Worm (Caenorhabditis elegans): ENCODE data around the gene hsp-12.2.

hsp-12.2 gene

DNA sequence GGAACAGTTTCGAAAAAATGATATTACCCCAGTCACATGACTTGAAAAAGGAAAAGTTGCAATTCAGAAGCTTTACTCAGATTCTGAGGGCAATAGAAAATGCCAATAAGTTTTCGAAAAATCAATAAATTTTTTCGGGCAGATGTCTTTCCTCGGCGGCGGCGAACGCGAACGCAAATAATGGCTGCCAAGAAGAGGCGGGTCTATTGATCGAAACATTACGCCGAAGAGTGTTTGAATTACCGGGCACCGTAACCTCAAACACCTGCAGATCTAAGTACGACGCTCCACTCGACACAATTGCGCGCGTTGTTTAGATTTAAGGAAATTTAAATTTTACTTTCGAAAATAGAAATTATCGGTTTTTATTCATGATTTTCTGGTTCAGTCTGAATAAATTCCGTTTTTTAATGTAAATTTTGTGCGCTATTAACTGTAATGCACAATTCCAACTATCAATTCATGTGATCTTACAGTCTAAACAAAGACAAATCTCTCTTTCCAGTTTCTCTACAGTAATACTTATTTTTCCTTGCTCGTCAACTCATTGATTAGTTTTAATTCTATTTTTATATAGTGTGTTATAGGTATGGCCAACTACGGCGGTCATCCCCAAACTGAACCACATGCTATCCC lies 26.0 kb downstream of the hsp-12.2 start, which contains the start of gene prp-8:
prp-8 (plus strand) TSS at position 586 of the 636 bp plus-strand sequence.
- TF ChIP-seq unc-62 (GFP tag; optimal IDR thresholded peaks at IDR 0.05) (no peak), elt-1 (tag; optimal IDR thresholded peaks at IDR 0.05) (no peak), snpc-4 (tag; optimal IDR thresholded peaks at IDR 0.05) (no peak), egl-27 (tag; optimal IDR thresholded peaks at IDR 0.05) (peak; percentile 50), ztf-4 (tag; optimal IDR thresholded peaks at IDR 0.05) (peak; percentile 78), unc-39 (tag; optimal IDR thresholded peaks at IDR 0.05) (no peak), lin-11 (tag; optimal IDR thresholded peaks at IDR 0.05) (peak; percentile 94), R02D3.7 (tag; optimal IDR thresholded peaks at IDR 0.05) (no peak), nhr-11 (tag; optimal IDR thresholded peaks at IDR 0.05) (no peak), gmeb-1 (tag; optimal IDR thresholded peaks at IDR 0.05) (peak; percentile 88), peb-1 (tag; optimal IDR thresholded peaks at IDR 0.05) (no peak), crh-2 (tag; optimal IDR thresholded peaks at IDR 0.05) (peak; percentile 95), dmd-4 (tag; optimal IDR thresholded peaks at IDR 0.05) (no peak), nhr-10 (tag; optimal IDR thresholded peaks at IDR 0.05) (peak; percentile 59), nhr-237 (tag; optimal IDR thresholded peaks at IDR 0.05) (no peak), F13H6.1 (tag; optimal IDR thresholded peaks at IDR 0.05) (peak; percentile 88), nhr-12 (tag; optimal IDR thresholded peaks at IDR 0.05) (no peak), nhr-23 (tag; optimal IDR thresholded peaks at IDR 0.05) (no peak), mdl-1 (tag; optimal IDR thresholded peaks at IDR 0.05) (peak in 1 of 2 experiments; percentile 38), mbf-1 (tag; optimal IDR thresholded peaks at IDR 0.05) (no peak), lin-13 (GFP tag; optimal IDR thresholded peaks at IDR 0.05) (peak; percentile 91), ceh-16 (tag; optimal IDR thresholded peaks at IDR 0.05) (peak; percentile 85), C34F6.9 (tag; optimal IDR thresholded peaks at IDR 0.05) (peak; percentile 96), zag-1 (tag; optimal IDR thresholded peaks at IDR 0.05) (peak; percentile 65), blmp-1 (tag; optimal IDR thresholded peaks at IDR 0.05; ENCODE audit: insufficient read depth) (peak; percentile 82), ceh-82 (tag; optimal IDR thresholded peaks at IDR 0.05) (peak; percentile 30), nhr-6 (tag; optimal IDR thresholded peaks at IDR 0.05) (no peak), skn-1 (tag; optimal IDR thresholded peaks at IDR 0.05) (no peak), nhr-25 (tag; optimal IDR thresholded peaks at IDR 0.05) (peak; percentile 91), ztf-1 (GFP tag; conservative IDR thresholded peaks at IDR 0.05) (no peak), nhr-77 (tag; optimal IDR thresholded peaks at IDR 0.05) (no peak), ZK546.5 (tag; optimal IDR thresholded peaks at IDR 0.05) (peak; percentile 94), mab-5 (tag; optimal IDR thresholded peaks at IDR 0.05) (peak; percentile 79), elt-3 (tag; optimal IDR thresholded peaks at IDR 0.05) (no peak), lin-39 (tag; optimal IDR thresholded peaks at IDR 0.05) (no peak), nhr-21 (tag; optimal IDR thresholded peaks at IDR 0.05) (peak; percentile 71), lsy-2 (tag; optimal IDR thresholded peaks at IDR 0.05) (peak; percentile 96 to 99), sma-9 (GFP tag; optimal IDR thresholded peaks at IDR 0.05) (peak; percentile 88), sma-9 (tag; optimal IDR thresholded peaks at IDR 0.05) (no peak), unc-55 (GFP tag; optimal IDR thresholded peaks at IDR 0.05) (peak; percentile 97), nhr-129 (tag; optimal IDR thresholded peaks at IDR 0.05) (peak; percentile 90), fos-1 (tag; optimal IDR thresholded peaks at IDR 0.05) (peak; percentile 72), sem-4 (tag; optimal IDR thresholded peaks at IDR 0.05) (peak; percentile 91), aly-2 (tag; optimal IDR thresholded peaks at IDR 0.05) (no peak), alr-1 (tag; optimal IDR thresholded peaks at IDR 0.05) (no peak), ama-1 (optimal IDR thresholded peaks at IDR 0.05) (peak; percentile 48), ztf-11 (tag; optimal IDR thresholded peaks at IDR 0.05) (no peak), sma-3 (GFP tag; optimal IDR thresholded peaks at IDR 0.05) (peak; percentile 87)

All from whole organism, L2 larva.